Fruit fly (Drosophila melanogaster): Measurements from ENCODE around the gene CG32603.

DNA sequence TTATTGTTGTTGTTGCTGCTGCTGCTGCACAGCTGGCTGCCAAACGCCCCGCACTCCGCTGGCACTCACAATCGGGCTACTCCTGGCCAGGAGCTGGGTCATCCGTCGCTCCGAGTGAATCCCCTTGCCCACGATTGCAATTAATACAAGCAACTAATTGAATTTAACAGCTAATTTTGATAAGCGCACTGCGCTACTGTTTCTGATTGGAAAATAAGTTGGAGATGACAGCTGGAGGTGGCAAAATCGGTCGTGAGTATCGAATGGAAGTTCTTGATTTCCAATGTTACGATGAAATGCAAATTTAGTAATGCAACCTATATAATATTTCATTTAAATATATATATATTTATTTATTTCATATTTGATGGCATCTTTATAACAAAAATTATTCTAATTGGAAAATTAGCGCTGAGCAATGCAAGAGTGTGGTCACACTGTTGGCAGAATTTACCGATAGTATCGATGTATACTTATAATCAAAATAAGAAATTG is 49.5 kb downstream of the CG32603 start, which contains the start of gene CG42271:
- no peak for TF ChIP-seq kay (GFP tag; ENCODE audit: borderline replicate concordance)
- TF ChIP-seq Crg-1 (GFP tag; optimal IDR thresholded peaks at IDR 0.05), result peak; percentile 11
- peak; percentile 13 for TF ChIP-seq CG33017 (tag; optimal IDR thresholded peaks at IDR 0.05)
- no peak for TF ChIP-seq Hr96 (GFP tag; optimal IDR thresholded peaks at IDR 0.05)
- peak; percentile 32 for TF ChIP-seq CG14711 (tag; optimal IDR thresholded peaks at IDR 0.05)
- TF ChIP-seq toe (GFP tag; optimal IDR thresholded peaks at IDR 0.05), result no peak
- TF ChIP-seq bab1 (GFP tag; optimal IDR thresholded peaks at IDR 0.05), result peak; percentile 16
- peak; percentile 58 for TF ChIP-seq CG7101 (tag; optimal IDR thresholded peaks at IDR 0.05)
- peak; percentile 17 for TF ChIP-seq ovo (GFP tag; optimal IDR thresholded peaks at IDR 0.05)
- no peak for TF ChIP-seq CG1620 (GFP tag; optimal IDR thresholded peaks at IDR 0.05)
- peak; percentile 47 for TF ChIP-seq tj (GFP tag; optimal IDR thresholded peaks at IDR 0.05)
- no peak for TF ChIP-seq cic (GFP tag; optimal IDR thresholded peaks at IDR 0.05)

All from whole organism, adult.